Fruit fly (Drosophila melanogaster) whole organism: ENCODE data around the gene mei-P22.

Source experiments
- CG8478 ChIP-seq: fragments of >200 bp; optimal IDR thresholded peaks from 2 replicates; lab custom pipeline; 2018; ENCODE audit warnings: inconsistent platforms
- Dll ChIP-seq: fragments of >200 bp; optimal IDR thresholded peaks from 2 replicates; lab custom pipeline; 2017
- EcR ChIP-seq, 2 experiments: fragments of >200 bp; optimal IDR thresholded peaks; 2 replicates each; lab custom pipeline; 2017; ENCODE audit warnings: missing biosample characterization in 2 of 2, missing genetic modification characterization in 2 of 2, missing genetic modification reagents in 2 of 2
- pan ChIP-seq: fragments of >200 bp; optimal IDR thresholded peaks from 2 replicates; lab custom pipeline; 2017
- psq ChIP-seq: fragments of >200 bp; optimal IDR thresholded peaks from 2 replicates; lab custom pipeline; 2017

DNA sequence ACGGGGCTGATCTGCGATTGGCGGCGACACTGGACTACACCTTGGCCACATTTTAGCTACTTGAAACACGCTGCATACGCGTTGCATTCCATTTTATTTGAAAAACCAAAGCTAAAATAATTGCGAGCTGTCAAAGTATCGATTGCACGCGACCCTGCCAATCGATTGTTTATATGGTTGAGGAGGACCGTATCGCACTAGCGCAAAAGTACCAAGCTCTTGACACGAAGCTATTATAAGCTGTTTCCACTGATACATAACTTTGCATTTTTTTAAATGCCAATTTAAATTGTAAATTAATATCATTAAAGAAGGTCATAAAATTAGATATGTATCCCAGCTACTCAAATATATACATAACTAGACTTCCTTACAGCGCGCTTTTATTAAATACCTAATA lies 5.0 kb downstream of the mei-P22 start, which contains the start of gene Cdc27:
- no peak for TF ChIP-seq pan (lab: Kevin White, UChicago)
- TF ChIP-seq Dll (lab: Kevin White, UChicago), result no peak
- TF ChIP-seq psq (lab: Kevin White, UChicago), result no peak
- TF ChIP-seq CG8478 (lab: Kevin White, UChicago), result no peak
- no peak for TF ChIP-seq EcR (GFP tag; optimal IDR thresholded peaks at IDR 0.05; lab: Kevin White, UChicago)
